Worm (Caenorhabditis elegans) whole organism, midembryonic: ENCODE results near the gene flr-4.

Source experiments
- T22C8.4 ChIP-seq: fragments of 200-800 bp; sonication (Bioruptor generic); IDR thresholded peaks from 2 replicates; pipeline ENCODE4 v1.3.6; 2022; ENCODE audit warnings: missing genetic modification characterization, missing compliant biosample characterization
- cog-1 ChIP-seq: sonication (generic microtip); optimal IDR thresholded peaks from 2 replicates; lab custom pipeline; 2016; ENCODE audit warnings: missing genetic modification characterization, missing compliant biosample characterization
- flt-1 ChIP-seq: fragments of 200-800 bp; sonication (Bioruptor generic); IDR thresholded peaks from 2 replicates; pipeline ENCODE4 v1.3.6; 2022; ENCODE audit warnings: missing genetic modification characterization, missing compliant biosample characterization
- klf-2 ChIP-seq: fragments of 200-800 bp; sonication (Bioruptor generic); conservative IDR thresholded peaks from 2 replicates; pipeline ENCODE4 v1.3.6; 2022; ENCODE audit warnings: missing genetic modification reagents, missing genetic modification characterization, missing compliant biosample characterization
- med-1 ChIP-seq: sonication (generic microtip); optimal IDR thresholded peaks from 2 replicates; lab custom pipeline; 2017; ENCODE audit warnings: missing genetic modification characterization, mild to moderate bottlenecking, missing compliant biosample characterization, antibody characterized with exemption, missing genetic modification reagents; ENCODE audit not compliant: insufficient read depth
- ref-1 ChIP-seq: fragments of 200-800 bp; sonication (Bioruptor generic); conservative IDR thresholded peaks from 2 replicates; pipeline ENCODE4 v1.3.6; 2022; ENCODE audit warnings: missing genetic modification reagents, missing genetic modification characterization, missing compliant biosample characterization
- tab-1 ChIP-seq: fragments of 200-800 bp; sonication (Bioruptor generic); IDR thresholded peaks from 2 replicates; pipeline ENCODE4 v1.3.6; 2022; ENCODE audit warnings: missing genetic modification characterization, missing compliant biosample characterization
- ztf-23 ChIP-seq: fragments of 200-800 bp; sonication (Bioruptor generic); IDR thresholded peaks from 2 replicates; pipeline ENCODE4 v1.3.6; 2022; ENCODE audit warnings: missing genetic modification reagents, missing genetic modification characterization, missing compliant biosample characterization
- ztf-29 ChIP-seq: fragments of 200-800 bp; sonication (Bioruptor generic); IDR thresholded peaks from 2 replicates; pipeline ENCODE4 v1.3.6; 2022; ENCODE audit warnings: missing genetic modification reagents, missing genetic modification characterization, missing compliant biosample characterization

flr-4 gene

DNA sequence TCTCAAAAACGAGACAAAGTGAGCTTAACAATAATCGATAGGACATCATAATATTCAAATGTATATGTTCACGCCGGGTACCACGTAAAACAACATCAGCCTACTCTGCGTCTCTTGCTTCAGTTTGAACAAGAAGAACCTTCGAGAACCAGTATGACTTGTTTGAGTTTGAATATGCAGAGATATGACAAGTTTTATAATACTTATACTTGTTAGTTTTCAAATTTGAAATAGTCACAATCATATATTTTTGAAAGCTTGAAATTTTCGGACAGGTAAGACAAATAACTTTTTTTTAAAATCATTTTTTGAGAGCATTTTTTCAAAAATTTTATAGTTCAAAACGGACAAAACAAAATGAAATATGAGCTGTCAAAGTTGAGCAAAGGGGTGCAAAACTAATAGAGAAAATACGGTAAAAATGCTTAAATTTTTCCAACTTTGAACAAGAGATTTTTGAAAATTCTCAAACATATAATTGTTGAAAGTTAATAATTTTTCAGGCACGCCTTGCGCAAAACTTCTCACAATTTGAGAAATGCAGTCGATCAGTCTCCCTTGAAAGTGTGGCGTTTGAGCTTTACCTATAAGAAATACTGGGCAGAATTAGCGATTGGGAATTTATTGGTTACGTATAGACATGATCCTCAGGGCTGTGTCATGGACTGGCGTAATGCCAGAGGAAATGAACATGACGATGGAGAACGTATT is 35.8 kb upstream of the flr-4 start, which contains the start of gene H03G16.1:
H03G16.1 (plus strand) TSS at position 661 of the 711 bp plus-strand sequence.
- TF ChIP-seq tab-1 (GFP tag; lab: Robert Waterston, UW) (no peak), ztf-23 (GFP tag; lab: Robert Waterston, UW) (no peak), ztf-29 (GFP tag; lab: Robert Waterston, UW) (no peak), med-1 (GFP tag; lab: Kevin White, UChicago) (no peak), ref-1 (no peak), flt-1 (GFP tag; lab: Robert Waterston, UW) (no peak), T22C8.4 (GFP tag; lab: Robert Waterston, UW) (no peak)

DNA sequence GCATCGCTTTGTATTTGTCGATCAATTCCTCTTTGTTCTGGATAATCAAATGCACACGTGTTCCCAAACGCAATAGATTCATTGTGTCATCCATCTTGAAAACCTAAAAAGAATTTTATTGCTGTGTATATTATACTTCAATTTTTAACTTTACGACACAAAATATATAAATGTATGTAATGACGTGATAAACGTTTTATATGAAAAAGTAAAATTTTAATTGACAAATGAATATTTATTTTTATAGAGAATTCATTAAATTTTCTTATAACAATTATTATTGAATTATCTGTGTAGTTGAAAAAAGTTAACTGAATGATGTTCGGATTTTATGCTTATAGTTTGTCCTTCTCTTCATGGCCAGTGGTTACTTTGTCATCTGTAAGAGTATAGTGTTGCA is 33.3 kb upstream of the flr-4 start, which contains the start of gene H03G16.7:
H03G16.7 (minus strand) TSS at position 101 of the 400 bp plus-strand sequence.
- TF ChIP-seq ref-1 = no peak
- no peak for TF ChIP-seq ztf-29 (GFP tag; lab: Robert Waterston, UW)
- TF ChIP-seq ztf-23 (GFP tag; lab: Robert Waterston, UW) = no peak
- TF ChIP-seq flt-1 (GFP tag; lab: Robert Waterston, UW) = no peak
- TF ChIP-seq tab-1 (GFP tag; lab: Robert Waterston, UW) = no peak
- no peak for TF ChIP-seq med-1 (GFP tag; lab: Kevin White, UChicago)
- no peak for TF ChIP-seq T22C8.4 (GFP tag; lab: Robert Waterston, UW)
- no peak for TF ChIP-seq cog-1 (tag; lab: Kevin White, UChicago)
- TF ChIP-seq klf-2 (GFP tag; lab: Robert Waterston, UW) = no peak

DNA sequence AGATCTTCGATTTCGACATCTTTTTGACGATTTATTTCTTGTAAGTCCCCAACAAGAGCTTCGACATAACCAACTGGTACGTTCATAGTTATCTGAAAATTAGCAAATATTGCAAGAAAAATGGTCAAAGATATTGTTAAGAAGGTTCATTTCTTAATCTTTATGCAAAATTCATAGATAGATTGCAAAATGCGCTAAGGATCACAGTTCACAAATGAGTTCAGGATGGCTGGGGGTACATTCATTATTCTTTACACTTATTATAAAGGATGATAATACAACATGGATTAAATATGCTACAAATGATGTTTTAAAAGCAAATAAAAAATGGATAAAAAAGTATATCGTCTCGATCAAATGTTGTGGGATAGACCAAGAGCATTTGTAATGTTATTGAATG is 32.5 kb upstream of the flr-4 start, which contains the start of gene H03G16.5:
H03G16.5 (minus strand) TSS at position 101 of the 400 bp plus-strand sequence.
- TF ChIP-seq T22C8.4 (GFP tag; lab: Robert Waterston, UW) (no peak), cog-1 (tag; lab: Kevin White, UChicago) (no peak), flt-1 (GFP tag; lab: Robert Waterston, UW) (no peak), ref-1 (no peak), ztf-23 (GFP tag; lab: Robert Waterston, UW) (no peak), klf-2 (GFP tag; lab: Robert Waterston, UW) (no peak), tab-1 (GFP tag; lab: Robert Waterston, UW) (no peak), med-1 (GFP tag; lab: Kevin White, UChicago) (no peak), ztf-29 (GFP tag; lab: Robert Waterston, UW) (no peak)

DNA sequence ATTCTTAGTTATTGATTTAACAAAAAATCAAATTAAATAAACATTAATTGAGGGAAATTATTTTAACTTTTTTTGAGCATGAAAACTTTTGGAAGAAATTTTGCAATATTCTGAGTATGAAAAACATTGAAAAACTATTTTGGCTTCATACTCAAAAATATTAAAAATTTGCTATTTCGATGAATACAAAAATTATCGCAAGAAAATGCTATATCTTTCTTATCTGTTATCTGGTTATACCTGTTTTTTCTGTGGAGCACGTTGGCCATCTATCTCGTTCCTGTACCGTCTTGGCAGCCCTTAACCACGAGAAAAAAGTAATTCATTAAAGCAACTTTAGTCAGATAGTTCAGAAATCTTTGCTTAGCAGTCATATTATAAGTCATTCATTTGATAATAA is 31.3 kb upstream of the flr-4 start:
- TF ChIP-seq ref-1 (no peak), tab-1 (GFP tag; lab: Robert Waterston, UW) (no peak), klf-2 (GFP tag; lab: Robert Waterston, UW) (no peak), flt-1 (GFP tag; lab: Robert Waterston, UW) (no peak), T22C8.4 (GFP tag; lab: Robert Waterston, UW) (no peak), ztf-29 (GFP tag; lab: Robert Waterston, UW) (no peak), cog-1 (tag; lab: Kevin White, UChicago) (no peak), ztf-23 (GFP tag; lab: Robert Waterston, UW) (no peak), med-1 (GFP tag; lab: Kevin White, UChicago) (no peak)

DNA sequence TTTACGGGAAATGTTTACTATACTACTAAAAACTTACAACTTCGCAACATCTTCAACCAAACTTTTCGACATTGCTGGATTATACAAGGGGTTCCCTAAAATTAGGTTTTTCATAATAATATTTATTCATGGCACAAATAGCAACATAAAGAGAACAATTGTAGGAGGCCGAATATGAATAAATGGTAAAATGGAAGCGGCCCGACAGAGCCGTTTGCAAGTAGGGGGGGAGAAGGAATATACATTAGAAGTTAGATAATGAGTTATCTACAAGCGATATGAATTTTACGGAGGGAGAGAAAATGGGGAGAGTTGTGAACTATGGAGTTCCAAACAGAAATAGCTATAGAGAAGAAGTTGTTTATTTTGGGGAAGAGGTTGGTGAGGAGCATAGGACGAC is 28.9 kb upstream of the flr-4 start, which contains the start of gene fbxa-96:
fbxa-96 (minus strand) TSS at position 101 of the 400 bp plus-strand sequence.
- TF ChIP-seq klf-2 (GFP tag; lab: Robert Waterston, UW) (no peak), ztf-29 (GFP tag; lab: Robert Waterston, UW) (no peak)

DNA sequence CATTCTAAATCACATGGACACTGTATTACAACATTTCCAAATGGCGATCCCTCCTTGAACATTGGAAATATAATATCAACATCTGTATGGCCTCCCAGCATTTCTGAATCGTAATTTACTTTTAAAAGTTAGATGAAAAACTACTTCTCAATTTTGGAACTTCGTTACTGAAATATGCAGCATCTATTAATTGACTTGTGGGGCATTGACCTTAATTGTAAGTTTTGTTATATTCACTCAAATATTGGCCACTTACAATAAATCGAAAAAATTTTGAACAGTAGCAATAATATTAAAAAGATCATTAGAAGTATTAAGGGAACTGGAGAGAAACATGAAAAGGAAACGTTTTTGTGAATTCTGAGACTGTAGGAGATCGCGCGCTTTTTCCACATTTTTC is 20.0 kb upstream of the flr-4 start, which contains the start of gene mam-6:
mam-6 (minus strand) TSS at position 101 of the 400 bp plus-strand sequence.
- TF ChIP-seq ztf-23 (GFP tag; lab: Robert Waterston, UW) (no peak), ref-1 (no peak), med-1 (GFP tag; lab: Kevin White, UChicago) (no peak), ztf-29 (GFP tag; lab: Robert Waterston, UW) (no peak), tab-1 (GFP tag; lab: Robert Waterston, UW) (no peak)

DNA sequence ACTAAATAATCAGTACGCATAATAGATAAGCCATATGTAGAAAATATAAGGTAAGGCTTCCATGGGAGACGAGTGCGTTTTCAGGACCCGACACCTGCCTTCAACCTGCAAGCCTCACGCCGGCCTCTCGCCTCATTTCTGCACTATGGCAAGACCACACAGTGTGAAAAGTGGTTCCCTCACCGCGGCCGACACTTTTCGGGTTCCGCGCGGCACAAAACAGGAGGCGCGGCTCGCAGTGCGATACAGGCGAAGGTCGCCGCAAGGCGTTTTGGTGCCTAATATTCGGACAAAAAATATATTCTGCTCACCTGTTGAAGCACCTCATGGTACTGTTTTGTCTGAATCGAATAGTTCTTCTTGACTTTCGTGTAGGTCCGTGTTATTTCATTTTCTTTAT is 19.1 kb upstream of the flr-4 start:
- TF ChIP-seq ref-1 (no peak), flt-1 (GFP tag; lab: Robert Waterston, UW) (no peak), med-1 (GFP tag; lab: Kevin White, UChicago) (no peak), T22C8.4 (GFP tag; lab: Robert Waterston, UW) (no peak), tab-1 (GFP tag; lab: Robert Waterston, UW) (no peak), cog-1 (tag; lab: Kevin White, UChicago) (no peak), ztf-29 (GFP tag; lab: Robert Waterston, UW) (no peak), ztf-23 (GFP tag; lab: Robert Waterston, UW) (no peak), klf-2 (GFP tag; lab: Robert Waterston, UW) (no peak)

DNA sequence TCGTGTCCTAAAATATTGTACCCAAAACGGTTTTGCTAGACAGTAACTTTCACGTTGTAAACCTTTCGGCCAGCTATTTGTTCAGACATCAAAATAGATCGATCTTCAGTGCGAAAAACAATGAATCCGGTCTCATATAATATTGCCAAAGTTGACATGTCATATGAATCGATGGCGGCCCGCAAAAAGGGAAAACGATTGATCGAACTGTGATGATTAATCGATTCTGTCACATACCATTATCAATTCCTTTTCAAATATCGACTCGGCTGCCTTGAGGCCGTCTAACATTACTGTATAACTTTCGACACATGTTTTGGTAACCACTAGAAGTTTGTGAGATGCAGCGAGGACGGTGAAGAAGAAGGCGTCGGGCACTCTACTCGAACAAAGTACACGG is 16.3 kb upstream of the flr-4 start:
- TF ChIP-seq ztf-29 (GFP tag; lab: Robert Waterston, UW) (no peak), cog-1 (tag; lab: Kevin White, UChicago) (no peak), flt-1 (GFP tag; lab: Robert Waterston, UW) (no peak), ztf-23 (GFP tag; lab: Robert Waterston, UW) (no peak), klf-2 (GFP tag; lab: Robert Waterston, UW) (no peak), med-1 (GFP tag; lab: Kevin White, UChicago) (no peak), ref-1 (no peak), T22C8.4 (GFP tag; lab: Robert Waterston, UW) (no peak), tab-1 (GFP tag; lab: Robert Waterston, UW) (no peak)

DNA sequence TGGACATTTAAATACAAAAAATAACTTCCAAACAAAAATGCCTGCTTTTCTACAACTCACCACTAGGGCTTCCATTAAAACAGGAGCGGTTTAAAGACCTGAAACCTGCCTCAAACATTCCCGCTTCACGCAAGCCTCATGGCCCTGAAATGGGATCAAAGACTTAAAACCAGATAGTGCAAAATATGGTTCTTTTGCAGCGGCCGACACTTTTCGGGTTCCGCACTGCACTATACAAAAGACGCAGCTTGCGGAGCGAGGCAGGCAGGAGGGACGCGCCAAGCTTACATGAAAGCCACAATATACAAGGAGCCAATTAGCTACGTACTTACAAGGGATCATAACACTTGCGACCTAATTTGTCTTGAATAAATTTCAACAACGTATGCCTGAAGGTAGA is 15.7 kb upstream of the flr-4 start:
- TF ChIP-seq klf-2 (GFP tag; lab: Robert Waterston, UW) (no peak), T22C8.4 (GFP tag; lab: Robert Waterston, UW) (no peak), cog-1 (tag; lab: Kevin White, UChicago) (no peak), flt-1 (GFP tag; lab: Robert Waterston, UW) (no peak), tab-1 (GFP tag; lab: Robert Waterston, UW) (no peak), ztf-23 (GFP tag; lab: Robert Waterston, UW) (no peak), med-1 (GFP tag; lab: Kevin White, UChicago) (no peak), ztf-29 (GFP tag; lab: Robert Waterston, UW) (no peak), ref-1 (no peak)
